Worm (Caenorhabditis elegans) whole organism, midembryonic: Measurements from ENCODE around the gene pyk-2.
A peak's percentile ranks its signal among the peaks of the same experiment; 100 is the strongest.

ENCODE experiments used
- T22C8.4 ChIP-seq: fragments of 200-800 bp; sonication (Bioruptor generic); IDR thresholded peaks from 2 replicates; pipeline ENCODE4 v1.3.6; 2022; ENCODE audit warnings: missing genetic modification characterization, missing compliant biosample characterization
- cog-1 ChIP-seq: sonication (generic microtip); optimal IDR thresholded peaks from 2 replicates; lab custom pipeline; 2016; ENCODE audit warnings: missing genetic modification characterization, missing compliant biosample characterization
- flt-1 ChIP-seq: fragments of 200-800 bp; sonication (Bioruptor generic); IDR thresholded peaks from 2 replicates; pipeline ENCODE4 v1.3.6; 2022; ENCODE audit warnings: missing genetic modification characterization, missing compliant biosample characterization
- klf-2 ChIP-seq: fragments of 200-800 bp; sonication (Bioruptor generic); conservative IDR thresholded peaks from 2 replicates; pipeline ENCODE4 v1.3.6; 2022; ENCODE audit warnings: missing genetic modification reagents, missing genetic modification characterization, missing compliant biosample characterization
- med-1 ChIP-seq: sonication (generic microtip); optimal IDR thresholded peaks from 2 replicates; lab custom pipeline; 2017; ENCODE audit warnings: missing genetic modification characterization, mild to moderate bottlenecking, missing compliant biosample characterization, antibody characterized with exemption, missing genetic modification reagents; ENCODE audit not compliant: insufficient read depth
- ref-1 ChIP-seq: fragments of 200-800 bp; sonication (Bioruptor generic); conservative IDR thresholded peaks from 2 replicates; pipeline ENCODE4 v1.3.6; 2022; ENCODE audit warnings: missing genetic modification reagents, missing genetic modification characterization, missing compliant biosample characterization
- tab-1 ChIP-seq: fragments of 200-800 bp; sonication (Bioruptor generic); IDR thresholded peaks from 2 replicates; pipeline ENCODE4 v1.3.6; 2022; ENCODE audit warnings: missing genetic modification characterization, missing compliant biosample characterization
- ztf-23 ChIP-seq: fragments of 200-800 bp; sonication (Bioruptor generic); IDR thresholded peaks from 2 replicates; pipeline ENCODE4 v1.3.6; 2022; ENCODE audit warnings: missing genetic modification reagents, missing genetic modification characterization, missing compliant biosample characterization
- ztf-29 ChIP-seq: fragments of 200-800 bp; sonication (Bioruptor generic); IDR thresholded peaks from 2 replicates; pipeline ENCODE4 v1.3.6; 2022; ENCODE audit warnings: missing genetic modification reagents, missing genetic modification characterization, missing compliant biosample characterization

pyk-2 gene

DNA sequence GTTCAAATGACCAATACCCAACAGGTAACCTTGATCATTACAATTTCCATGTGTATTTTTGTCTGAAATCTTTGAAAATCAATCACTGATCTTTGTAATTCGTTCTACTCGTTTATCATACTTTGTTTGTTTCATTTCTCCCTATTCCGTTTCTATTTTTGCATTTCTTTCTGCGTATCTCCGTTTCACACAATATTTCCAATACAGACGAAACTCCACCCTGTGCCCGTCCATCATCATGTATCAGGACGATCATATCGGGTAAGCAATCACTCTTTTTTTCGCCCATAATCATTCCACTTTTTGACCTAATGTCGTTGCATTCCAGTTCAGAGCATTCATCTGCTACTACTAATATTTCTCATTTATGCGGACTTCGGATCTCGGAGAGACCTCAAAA, at the start of gene pyk-2:
pyk-2 (plus strand) TSS at position 206 of the 400 bp plus-strand sequence.
- TF ChIP-seq flt-1 (no peak), med-1 (no peak), klf-2 (no peak), ref-1 (no peak), T22C8.4 (GFP tag; lab: Robert Waterston, UW) (no peak), tab-1 (no peak), ztf-29 (no peak), ztf-23 (GFP tag; lab: Robert Waterston, UW) (no peak), cog-1 (tag; lab: Kevin White, UChicago) (no peak)

ce11 chrIV:10861102-10861501, 48.6 kb upstream of the pyk-2 start, which contains the start of gene rbm-22:
TSS of gene rbm-22 (plus strand) at chrIV:10861402.
- TF ChIP-seq T22C8.4 (GFP tag; lab: Robert Waterston, UW) = peak; percentile 56; the same call in 1 of the 2 replicates
- TF ChIP-seq tab-1 = no peak

- TF ChIP-seq ztf-29 (no peak), T22C8.4 (GFP tag; lab: Robert Waterston, UW) (no peak), ref-1 (no peak), ztf-23 (GFP tag; lab: Robert Waterston, UW) (no peak), med-1 (no peak), flt-1 (no peak)
Observed at ce11 chrIV:10864031-10864430, 45.7 kb upstream of the pyk-2 start, which contains the start of gene nish-1. TSS of gene nish-1 (plus strand) at chrIV:10864331.

ce11 chrIV:10867370-10868146, 42.2 kb upstream of the pyk-2 start:
- TF ChIP-seq cog-1 (tag; lab: Kevin White, UChicago) (no peak), ztf-29 (peak; percentile 67; the same call in 1 of the 2 replicates), klf-2 (no peak), ref-1 (no peak), tab-1 (0 out of 2 replicates have a peak, but pooled peaks have one; percentile 4)

ce11 chrIV:10868629-10869251, 41.0 kb upstream of the pyk-2 start, which contains the start of gene F13E9.11:
TSS of gene F13E9.11 (minus strand) at chrIV:10869135.
- TF ChIP-seq cog-1 (tag; lab: Kevin White, UChicago) = no peak
- no peak for TF ChIP-seq med-1
- peak; percentile 18; the same call in 1 of the 2 replicates for TF ChIP-seq ztf-23 (GFP tag; lab: Robert Waterston, UW)
- peak; percentile 51; the same call in 1 of the 2 replicates for TF ChIP-seq tab-1
- no peak for TF ChIP-seq ref-1
- no peak for TF ChIP-seq ztf-29
- no peak; the same call in 1 of the 2 replicates for TF ChIP-seq T22C8.4 (GFP tag; lab: Robert Waterston, UW)
- no peak for TF ChIP-seq klf-2
- 0 out of 2 replicates have a peak, but pooled peaks have one; percentile 50 for TF ChIP-seq flt-1

DNA sequence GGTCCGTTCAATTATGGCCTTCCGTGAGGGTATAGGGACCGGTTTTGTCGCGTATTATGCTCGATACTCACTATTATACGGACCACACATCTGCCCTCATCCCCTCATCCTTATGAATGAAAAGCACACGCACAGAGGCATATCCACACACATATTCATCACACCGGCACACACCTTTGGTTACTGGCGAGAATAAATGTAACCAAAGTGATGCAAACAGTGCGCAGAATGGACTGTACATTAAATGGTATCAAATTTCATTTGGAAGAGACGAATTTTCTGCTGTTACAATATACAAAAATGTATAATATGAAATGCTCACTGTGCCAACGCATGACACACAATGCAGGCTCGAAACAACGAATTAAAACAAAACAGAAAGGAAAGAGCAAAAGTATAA, 40.1 kb upstream of the pyk-2 start:
- TF ChIP-seq cog-1 (tag; lab: Kevin White, UChicago) = no peak
- no peak for TF ChIP-seq klf-2
- 0 out of 2 replicates have a peak, but pooled peaks have one; percentile 65 for TF ChIP-seq tab-1
- TF ChIP-seq flt-1 = no peak
- TF ChIP-seq T22C8.4 (GFP tag; lab: Robert Waterston, UW) = no peak
- no peak for TF ChIP-seq ztf-29
- TF ChIP-seq med-1 = no peak

- 0 out of 2 replicates have a peak, but pooled peaks have one; percentile 4 for TF ChIP-seq flt-1
- TF ChIP-seq cog-1 (tag; lab: Kevin White, UChicago) = no peak
Observed at ce11 chrIV:10870158-10870557, 39.6 kb upstream of the pyk-2 start.

- TF ChIP-seq ref-1 (no peak), ztf-23 (GFP tag; lab: Robert Waterston, UW) (no peak), klf-2 (no peak)
Observed at ce11 chrIV:10874527-10874926, 35.2 kb upstream of the pyk-2 start, which contains the start of gene F13E9.12. TSS of gene F13E9.12 (minus strand) at chrIV:10874627.

- TF ChIP-seq klf-2 (no peak), cog-1 (tag; lab: Kevin White, UChicago) (no peak), ztf-23 (GFP tag; lab: Robert Waterston, UW) (no peak), med-1 (no peak), T22C8.4 (GFP tag; lab: Robert Waterston, UW) (no peak)
Observed at ce11 chrIV:10876844-10877243, 32.9 kb upstream of the pyk-2 start, which contains the start of gene fipr-14. TSS of gene fipr-14 (plus strand) at chrIV:10877144.

DNA sequence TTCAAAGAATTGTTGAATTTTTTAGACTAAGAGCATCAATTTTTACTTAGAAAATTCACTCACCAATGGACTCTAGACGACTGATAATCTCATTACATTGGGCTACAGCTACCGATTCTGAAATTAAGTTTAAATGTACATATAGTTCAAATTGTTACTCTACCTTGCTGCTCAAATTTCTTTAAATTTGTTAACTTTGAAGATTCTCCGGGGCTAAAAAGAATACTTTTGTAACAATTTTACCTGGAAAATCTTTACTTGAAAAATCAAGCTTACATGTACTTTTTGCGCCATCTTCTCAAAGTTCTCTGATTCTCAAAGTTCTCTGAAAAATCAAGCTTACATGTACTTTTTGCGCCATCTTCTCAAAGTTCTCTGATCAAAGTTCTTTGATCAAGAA, 30.2 kb upstream of the pyk-2 start, which contains the start of gene sdz-13:
sdz-13 (minus strand) TSS at position 101 of the 400 bp plus-strand sequence.
- no peak for TF ChIP-seq med-1
- no peak for TF ChIP-seq flt-1

DNA sequence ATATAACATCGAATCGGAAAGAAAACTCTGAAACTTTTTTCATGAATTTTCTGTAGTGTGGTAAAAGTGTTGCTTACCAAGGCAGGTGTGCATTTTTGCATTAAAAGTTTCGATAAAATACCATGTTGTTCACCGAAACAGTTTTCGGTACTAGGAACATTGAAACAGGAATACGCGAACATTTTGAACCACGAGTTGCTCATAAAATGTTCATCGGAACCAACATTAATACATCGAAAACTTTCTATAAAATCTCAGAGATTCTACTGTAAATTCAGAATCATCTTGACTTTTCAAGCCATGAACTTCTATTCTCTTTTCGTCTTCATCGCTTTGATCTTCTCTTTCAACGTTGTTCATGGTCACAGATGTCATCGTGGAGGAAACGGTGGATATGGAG, 29.4 kb upstream of the pyk-2 start, which contains the start of gene fipr-15:
fipr-15 (plus strand) TSS at position 301 of the 400 bp plus-strand sequence.
- no peak for TF ChIP-seq ztf-29
- no peak for TF ChIP-seq tab-1
- no peak for TF ChIP-seq T22C8.4 (GFP tag; lab: Robert Waterston, UW)
- no peak for TF ChIP-seq med-1
- no peak for TF ChIP-seq flt-1
- TF ChIP-seq klf-2 = no peak
- TF ChIP-seq cog-1 (tag; lab: Kevin White, UChicago) = no peak
- TF ChIP-seq ref-1 = no peak
- no peak for TF ChIP-seq ztf-23 (GFP tag; lab: Robert Waterston, UW)
